Fruit fly (Drosophila melanogaster) S2 (cell line): ENCODE measurements around the gene CG16989.
A peak's percentile ranks its signal among the peaks of the same experiment; 100 is the strongest.

Experiments used
- CG8478 ChIP-seq: fragments of >200 bp; optimal IDR thresholded peaks from 2 replicates; lab custom pipeline; 2018
- CTCF ChIP-seq, 2 experiments: fragments of >200 bp; optimal IDR thresholded peaks; 2 replicates each; lab custom pipeline; 2018

Gene CG16989

DNA sequence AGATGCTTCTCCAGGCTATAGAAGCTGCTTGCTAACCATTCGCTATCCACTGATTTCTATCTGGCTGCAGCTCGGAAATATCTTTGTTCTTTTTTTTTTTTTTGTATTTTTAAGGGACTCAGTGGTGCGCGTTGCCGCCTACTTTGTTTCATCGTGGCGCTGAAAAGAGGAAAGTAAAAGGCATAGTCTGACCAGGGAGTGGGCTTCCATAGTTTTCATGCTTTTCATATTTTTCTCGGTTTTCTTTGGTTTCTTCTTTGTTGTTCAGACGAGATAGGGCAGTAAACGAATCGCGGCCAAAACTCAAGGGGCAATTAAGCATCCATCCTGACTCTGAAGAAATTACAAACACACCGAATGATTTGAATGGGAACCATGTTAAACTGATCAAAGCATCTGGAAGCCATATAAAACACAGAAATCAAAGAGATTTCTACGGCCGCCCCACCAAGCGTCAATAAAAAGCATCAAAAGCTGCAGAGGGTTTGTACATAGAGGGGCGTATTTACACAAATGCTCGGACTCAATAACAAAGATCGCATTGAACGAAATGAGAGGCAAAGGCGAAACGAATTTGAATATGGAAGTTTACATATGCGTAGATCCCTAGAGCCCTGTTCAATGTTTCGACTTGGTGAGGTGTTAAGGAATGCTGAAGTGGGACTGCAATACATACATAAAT, 20.5 kb upstream of the CG16989 start:
- TF ChIP-seq CG8478 (lab: Kevin White, UChicago) (no peak), CTCF (optimal IDR thresholded peaks at IDR 0.05; lab: Kevin White, UChicago) (no peak)

DNA sequence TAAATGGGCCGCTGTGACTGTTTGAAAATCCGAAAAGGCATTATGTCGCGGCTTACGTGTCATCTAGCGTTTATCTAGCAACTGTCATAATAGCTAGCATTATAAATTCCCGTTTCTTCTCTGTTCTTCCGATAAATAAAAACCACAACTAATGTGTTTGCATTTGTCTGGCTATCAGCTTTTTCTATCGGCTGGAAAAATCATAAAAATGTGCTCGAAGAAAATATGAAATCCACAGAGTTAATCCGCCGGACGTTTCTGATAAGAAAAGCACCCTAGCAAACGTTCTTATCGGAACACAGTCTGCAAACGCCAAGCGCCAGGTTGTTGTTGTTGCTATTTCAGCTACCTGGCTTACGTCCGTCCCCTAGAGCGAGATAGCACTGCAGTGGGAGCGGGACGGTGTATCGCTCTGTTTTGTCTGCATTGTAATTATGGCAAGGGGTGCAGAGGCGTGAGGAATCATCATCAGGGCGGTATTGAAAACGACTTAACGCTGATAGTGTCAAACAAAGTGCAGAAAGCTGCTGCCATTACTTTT, 18.7 kb upstream of the CG16989 start:
- TF ChIP-seq CG8478 (lab: Kevin White, UChicago) (no peak), CTCF (optimal IDR thresholded peaks at IDR 0.05; lab: Kevin White, UChicago) (no peak)

DNA sequence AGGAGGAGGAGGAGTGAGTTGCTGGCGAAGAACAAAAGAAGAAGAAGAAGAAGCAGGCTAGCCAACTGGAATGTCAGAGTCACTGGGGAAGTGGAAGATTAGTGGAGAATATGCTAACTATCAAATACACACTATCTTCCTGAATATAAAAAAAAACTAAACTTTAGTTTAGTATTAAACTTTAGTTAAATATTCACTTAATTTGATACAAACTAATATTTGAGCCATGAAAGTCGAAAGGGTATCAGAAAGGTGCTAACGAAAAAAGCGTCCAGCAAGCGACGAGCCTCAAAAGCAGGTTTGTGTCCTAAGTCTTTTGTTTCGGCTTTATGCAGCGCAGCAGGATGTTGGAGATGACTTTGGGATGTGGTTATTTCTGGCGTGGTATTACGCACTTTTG, 17.8 kb upstream of the CG16989 start:
- TF ChIP-seq CTCF (optimal IDR thresholded peaks at IDR 0.05; lab: Kevin White, UChicago), result no peak
- TF ChIP-seq CG8478 (lab: Kevin White, UChicago), result no peak

dm6 chrX:779344-779743, 13.6 kb upstream of the CG16989 start:
- TF ChIP-seq CTCF (optimal IDR thresholded peaks at IDR 0.05; lab: Kevin White, UChicago) (no peak), CG8478 (lab: Kevin White, UChicago) (no peak)

DNA sequence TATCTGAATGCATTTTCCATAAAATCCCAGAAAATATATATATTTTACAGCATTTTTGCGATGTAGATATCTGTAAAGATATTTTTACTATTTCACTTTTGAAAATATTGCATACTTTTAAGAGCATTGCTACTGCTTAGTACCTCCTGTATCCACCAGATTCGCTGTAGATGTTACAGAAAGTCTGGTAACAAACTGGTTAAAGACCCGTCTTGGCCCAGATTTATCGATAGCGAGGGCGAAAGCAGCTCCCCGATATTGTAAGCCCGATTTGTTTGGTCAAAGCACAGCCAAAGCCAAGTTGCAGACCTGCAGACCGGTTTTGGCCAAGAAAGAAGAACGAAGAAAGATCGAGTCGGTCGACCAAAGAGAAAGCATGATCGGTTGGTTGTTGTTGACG, 8.5 kb upstream of the CG16989 start, which contains the start of gene tw:
tw (plus strand) TSS at position 291 of the 400 bp plus-strand sequence.
- peak; percentile 82 to 87 for TF ChIP-seq CTCF (optimal IDR thresholded peaks at IDR 0.05; lab: Kevin White, UChicago)
- no peak for TF ChIP-seq CG8478 (lab: Kevin White, UChicago)

- TF ChIP-seq CG8478 (lab: Kevin White, UChicago) (no peak), CTCF (optimal IDR thresholded peaks at IDR 0.05; lab: Kevin White, UChicago) (no peak)
Measured at dm6 chrX:790039-790597, 2.8 kb upstream of the CG16989 start, which contains the start of gene CG13360. TSS of gene CG13360 (minus strand) at chrX:790089.

dm6 chrX:796397-796989, 3.5 kb downstream of the CG16989 start:
- no peak for TF ChIP-seq CTCF (optimal IDR thresholded peaks at IDR 0.05; lab: Kevin White, UChicago)
- TF ChIP-seq CG8478 (lab: Kevin White, UChicago), result no peak

DNA sequence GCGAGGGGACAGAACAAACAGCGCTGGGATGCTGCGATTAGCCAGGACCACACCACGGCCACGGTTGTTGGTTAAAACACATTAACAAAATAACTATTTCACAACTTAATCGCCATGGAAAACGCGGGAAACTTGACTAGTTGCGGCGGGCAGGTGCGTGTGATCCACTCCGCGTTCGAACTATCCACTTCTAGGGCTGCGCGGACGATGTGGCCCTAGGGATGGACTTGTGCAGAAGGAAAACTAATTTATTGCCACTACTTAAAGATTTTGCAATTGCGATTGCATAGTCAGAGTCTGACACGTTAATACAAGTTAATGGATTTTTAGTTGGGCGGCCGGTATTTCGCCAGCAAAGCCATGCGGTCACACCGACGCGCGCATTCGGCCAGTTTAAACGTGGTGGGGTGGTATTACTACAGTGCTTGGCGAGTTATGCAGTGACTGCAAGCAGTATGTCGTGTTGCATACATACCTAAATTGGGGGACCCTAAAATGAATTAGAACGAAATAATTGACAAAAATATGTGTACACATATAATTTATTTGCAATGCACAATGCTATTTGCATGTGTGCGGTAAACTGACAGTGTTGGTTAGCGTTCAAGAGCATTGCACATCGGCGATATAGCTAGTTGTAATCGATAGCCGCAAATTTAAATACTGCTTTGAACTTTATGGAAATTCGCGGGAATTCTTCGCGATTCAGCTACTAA, 8.4 kb downstream of the CG16989 start, which contains the start of gene Rbf:
Rbf (minus strand) TSS at position 323 of the 716 bp plus-strand sequence.
- no peak for TF ChIP-seq CG8478 (lab: Kevin White, UChicago)
- TF ChIP-seq CTCF (optimal IDR thresholded peaks at IDR 0.05; lab: Kevin White, UChicago), result no peak

dm6 chrX:803370-803769, 10.4 kb downstream of the CG16989 start, which contains the start of gene CG13359:
TSS of gene CG13359 (minus strand) at chrX:803470.
- TF ChIP-seq CG8478 (lab: Kevin White, UChicago) (no peak), CTCF (optimal IDR thresholded peaks at IDR 0.05; lab: Kevin White, UChicago) (no peak)

- TF ChIP-seq CG8478 (lab: Kevin White, UChicago), result no peak
- TF ChIP-seq CTCF (optimal IDR thresholded peaks at IDR 0.05; lab: Kevin White, UChicago), result no peak
Measured at dm6 chrX:804821-805220, 11.9 kb downstream of the CG16989 start, which contains the start of gene CG13358. TSS of gene CG13358 (minus strand) at chrX:804921.

DNA sequence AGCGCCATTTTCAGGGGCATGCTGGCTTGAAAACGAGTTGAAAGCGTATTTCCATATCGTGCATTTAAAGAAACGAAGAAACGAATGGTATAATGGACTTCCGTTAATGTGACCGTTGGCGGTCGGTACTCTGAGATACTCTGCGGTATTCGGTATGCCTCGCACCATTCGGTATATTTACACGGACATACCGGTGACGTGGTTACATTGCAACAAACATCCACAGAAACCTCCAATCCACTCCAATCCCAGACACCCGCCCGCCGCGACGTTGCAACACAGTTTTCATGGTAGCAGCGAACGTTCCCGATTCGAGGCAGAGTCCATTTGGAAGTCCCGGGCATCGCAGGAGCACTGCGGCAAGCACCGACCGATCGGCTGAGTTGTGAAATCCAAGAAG, 13.0 kb downstream of the CG16989 start, which contains the start of gene Sec22:
Sec22 (plus strand) TSS at position 170 of the 400 bp plus-strand sequence.
- no peak for TF ChIP-seq CG8478 (lab: Kevin White, UChicago)
- no peak for TF ChIP-seq CTCF (optimal IDR thresholded peaks at IDR 0.05; lab: Kevin White, UChicago)

DNA sequence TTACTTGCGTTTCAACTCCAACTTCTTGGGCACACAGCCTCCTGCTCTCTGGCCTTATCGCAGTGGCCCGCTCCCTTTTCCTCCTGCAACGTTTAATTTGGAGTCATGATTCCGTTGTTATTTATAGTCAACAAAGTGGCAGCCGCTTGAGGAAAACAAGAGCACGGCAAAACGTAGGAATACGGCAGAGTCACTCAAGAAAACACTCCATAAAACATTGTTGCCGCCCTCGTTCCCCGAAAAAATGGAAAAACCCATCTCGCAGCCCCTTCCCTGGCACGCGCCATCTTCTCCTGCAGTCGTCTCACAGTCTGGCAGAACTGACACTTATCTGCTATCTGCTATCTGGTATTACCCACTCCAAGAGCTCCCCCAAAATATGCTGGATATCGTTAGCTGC, 32.0 kb downstream of the CG16989 start:
- TF ChIP-seq CTCF (optimal IDR thresholded peaks at IDR 0.05; lab: Kevin White, UChicago) (no peak), CG8478 (lab: Kevin White, UChicago) (no peak)

dm6 chrX:835965-836690, 43.2 kb downstream of the CG16989 start:
- TF ChIP-seq CTCF (optimal IDR thresholded peaks at IDR 0.05; lab: Kevin White, UChicago) (no peak), CG8478 (lab: Kevin White, UChicago) (no peak)

DNA sequence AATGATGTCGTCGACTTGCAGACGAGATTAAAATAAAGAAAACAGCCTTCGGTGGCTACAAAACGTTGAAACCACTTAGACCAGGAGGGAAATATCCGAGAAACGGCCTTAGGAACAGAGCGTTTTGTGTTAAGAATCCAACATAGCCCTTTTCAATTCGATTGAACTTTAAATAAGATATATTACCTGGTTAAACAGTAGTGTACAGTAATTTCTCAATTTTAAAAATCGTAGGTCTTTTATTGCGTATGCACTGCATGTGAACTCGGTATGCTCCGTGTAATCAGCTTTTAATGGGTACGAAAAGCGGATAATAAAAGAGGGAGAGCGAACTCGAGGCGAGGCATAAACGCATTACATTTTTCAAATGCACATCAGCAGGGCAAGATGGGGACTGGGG, 45.1 kb downstream of the CG16989 start:
- no peak for TF ChIP-seq CG8478 (lab: Kevin White, UChicago)
- no peak for TF ChIP-seq CTCF (optimal IDR thresholded peaks at IDR 0.05; lab: Kevin White, UChicago)
